Fruit fly (Drosophila melanogaster): ENCODE results near the gene out.

The out gene

dm6 chrX:19352830-19353441 lies 31.0 kb upstream of the out start, which contains the start of gene kek5 (continued):
- TF ChIP-seq CG10543 (GFP tag; optimal IDR thresholded peaks at IDR 0.05) = peak; percentile 55
- peak; percentile 25 for TF ChIP-seq Sox102F (GFP tag; optimal IDR thresholded peaks at IDR 0.05)
- no peak for TF ChIP-seq abd-A (tag; optimal IDR thresholded peaks at IDR 0.05)
- no peak for TF ChIP-seq en (GFP tag; optimal IDR thresholded peaks at IDR 0.05)
- no peak for TF ChIP-seq dm (GFP tag; optimal IDR thresholded peaks at IDR 0.05)
- no peak for TF ChIP-seq knrl (GFP tag; IDR thresholded peaks at IDR 0.05; ENCODE audit: partially characterized antibody)
- no peak for TF ChIP-seq pho (GFP tag; optimal IDR thresholded peaks at IDR 0.05)
- TF ChIP-seq CG9817 (tag; optimal IDR thresholded peaks at IDR 0.05) = no peak
- TF ChIP-seq CG13424 (tag; optimal IDR thresholded peaks at IDR 0.05) = peak; percentile 16
- TF ChIP-seq crol (GFP tag; IDR thresholded peaks at IDR 0.05) = no peak
- TF ChIP-seq jumu (GFP tag; optimal IDR thresholded peaks at IDR 0.05) = no peak
- TF ChIP-seq lov (optimal IDR thresholded peaks at IDR 0.05) = no peak
- no peak for TF ChIP-seq lov (GFP tag; IDR thresholded peaks at IDR 0.05)
- TF ChIP-seq zen2 (GFP tag; IDR thresholded peaks at IDR 0.05; ENCODE audit: partially characterized antibody) = peak; percentile 51; the same call in 2 of the 3 replicates
- TF ChIP-seq Dad (GFP tag; optimal IDR thresholded peaks at IDR 0.05) = no peak
- no peak for TF ChIP-seq Eip74EF (GFP tag; optimal IDR thresholded peaks at IDR 0.05)
- TF ChIP-seq chinmo (GFP tag; IDR thresholded peaks at IDR 0.05; ENCODE audit: partially characterized antibody) = peak; percentile 70; the same call in 1 of the 4 replicates
- TF ChIP-seq CG10979 (tag; optimal IDR thresholded peaks at IDR 0.05) = peak; percentile 48
- TF ChIP-seq ttk (GFP tag; IDR thresholded peaks at IDR 0.05) = no peak
- no peak for TF ChIP-seq gsb (GFP tag; IDR thresholded peaks at IDR 0.05)
- TF ChIP-seq danr (GFP tag; IDR thresholded peaks at IDR 0.05) = no peak
- no peak for TF ChIP-seq sd (tag; optimal IDR thresholded peaks at IDR 0.05)
- TF ChIP-seq ac (GFP tag; optimal IDR thresholded peaks at IDR 0.05) = no peak
- peak in 1 of 2 experiments; percentile 64 for TF ChIP-seq eve (GFP tag; optimal IDR thresholded peaks at IDR 0.05)
- no peak for TF ChIP-seq Taf1 (GFP tag; IDR thresholded peaks at IDR 0.05)
- no peak for TF ChIP-seq E2f1 (GFP tag; IDR thresholded peaks at IDR 0.05)
- TF ChIP-seq CG11093 (GFP tag; IDR thresholded peaks at IDR 0.05) = no peak
- no peak for TF ChIP-seq CG17568 (GFP tag; optimal IDR thresholded peaks at IDR 0.05)
- peak; percentile 54; the same call in 1 of the 3 replicates for TF ChIP-seq CG34422 (GFP tag; IDR thresholded peaks at IDR 0.05)
- no peak for TF ChIP-seq sim (GFP tag; IDR thresholded peaks at IDR 0.05)
- no peak for TF ChIP-seq Nf-YB (GFP tag; optimal IDR thresholded peaks at IDR 0.05)
- TF ChIP-seq CG16863 (GFP tag; optimal IDR thresholded peaks at IDR 0.05) = no peak
- TF ChIP-seq CG12391 (tag; optimal IDR thresholded peaks at IDR 0.05) = peak; percentile 51
- TF ChIP-seq CG2712 (tag; optimal IDR thresholded peaks at IDR 0.05) = peak; percentile 50
- TF ChIP-seq lilli (GFP tag; optimal IDR thresholded peaks at IDR 0.05) = no peak
- TF ChIP-seq az2 (GFP tag; optimal IDR thresholded peaks at IDR 0.05) = no peak
- TF ChIP-seq Sox100B (GFP tag; optimal IDR thresholded peaks at IDR 0.05) = peak; percentile 28
- TF ChIP-seq ab (GFP tag; optimal IDR thresholded peaks at IDR 0.05) = no peak
- peak; percentile 14 for TF ChIP-seq CG10209 (GFP tag; optimal IDR thresholded peaks at IDR 0.05)
- TF ChIP-seq Hr39 (optimal IDR thresholded peaks at IDR 0.05) = no peak
- TF ChIP-seq Doc2 (GFP tag; IDR thresholded peaks at IDR 0.05) = no peak
- no peak for TF ChIP-seq CG4854 (GFP tag; optimal IDR thresholded peaks at IDR 0.05)
- peak; percentile 20 for TF ChIP-seq CG3281 (GFP tag; optimal IDR thresholded peaks at IDR 0.05)
- no peak for TF ChIP-seq ftz-f1 (GFP tag; optimal IDR thresholded peaks at IDR 0.05)
- TF ChIP-seq ems (GFP tag; optimal IDR thresholded peaks at IDR 0.05) = no peak
- TF ChIP-seq Mrtf (GFP tag; IDR thresholded peaks at IDR 0.05) = no peak
- no peak for TF ChIP-seq CG8944 (GFP tag; optimal IDR thresholded peaks at IDR 0.05)
- TF ChIP-seq pita (GFP tag; optimal IDR thresholded peaks at IDR 0.05) = no peak
- no peak for TF ChIP-seq CG32767 (GFP tag; IDR thresholded peaks at IDR 0.05)
- TF ChIP-seq btn (GFP tag; optimal IDR thresholded peaks at IDR 0.05) = no peak
- TF ChIP-seq CG7963 (GFP tag; IDR thresholded peaks at IDR 0.05; ENCODE audit: partially characterized antibody) = no peak

Measured in whole organism, embryonic.